Worm (Caenorhabditis elegans) whole organism, L1 larva: ENCODE measurements around the gene ced-2.

Experiments
- F16B12.6 ChIP-seq: fragments of 150-350 bp; optimal IDR thresholded peaks from 2 replicates; lab custom pipeline; 2014; ENCODE audit warnings: missing biosample characterization, missing genetic modification characterization
- Y116A8C.19 ChIP-seq: sonication (generic microtip); optimal IDR thresholded peaks from 2 replicates; lab custom pipeline; 2016; ENCODE audit warnings: missing compliant biosample characterization, missing genetic modification characterization, borderline replicate concordance
- aha-1 ChIP-seq: fragments of 150-350 bp; optimal IDR thresholded peaks from 2 replicates; lab custom pipeline; 2014; ENCODE audit warnings: missing biosample characterization, missing genetic modification characterization
- alr-1 ChIP-seq: fragments of 200-800 bp; sonication (Bioruptor generic); optimal IDR thresholded peaks from 2 replicates; lab custom pipeline; 2018; ENCODE audit warnings: borderline replicate concordance, mild to moderate bottlenecking, missing genetic modification characterization, missing compliant biosample characterization
- aly-2 ChIP-seq: fragments of 150-350 bp; optimal IDR thresholded peaks from 2 replicates; lab custom pipeline; 2014; ENCODE audit warnings: missing biosample characterization, missing genetic modification characterization
- ceh-8 ChIP-seq: fragments of 200-800 bp; sonication (Bioruptor generic); optimal IDR thresholded peaks from 2 replicates; lab custom pipeline; 2018; ENCODE audit warnings: mild to moderate bottlenecking, missing genetic modification characterization, moderate library complexity, missing compliant biosample characterization
- ceh-82 ChIP-seq, 3 experiments: fragments of 150-350 bp in 1 of 3; sonication (generic microtip) in 2 of 3; optimal IDR thresholded peaks; 2 replicates each; lab custom pipeline; 2014 to 2017; ENCODE audit warnings: missing biosample characterization in 3 of 3, missing genetic modification characterization in 3 of 3
- ceh-90 ChIP-seq: sonication (generic microtip); optimal IDR thresholded peaks from 2 replicates; lab custom pipeline; 2016; ENCODE audit warnings: missing genetic modification characterization, missing compliant biosample characterization
- dpl-1 ChIP-seq, 3 experiments: fragments of 150-350 bp in 2 of 3; sonication (generic microtip) in 1 of 3; optimal IDR thresholded peaks; 2 replicates each; lab custom pipeline; 2014 to 2017; ENCODE audit warnings: missing biosample characterization in 3 of 3, missing genetic modification characterization in 3 of 3, missing genetic modification reagents in 3 of 3
- dsc-1 ChIP-seq: sonication (generic microtip); optimal IDR thresholded peaks from 2 replicates; lab custom pipeline; 2016; ENCODE audit warnings: mild to moderate bottlenecking, missing genetic modification characterization, missing compliant biosample characterization
- efl-1 ChIP-seq, 4 experiments: fragments of 150-350 bp; optimal IDR thresholded peaks in 3 of 4; peaks in 1 of 4; 1 replicate in 1 of 4; 2 replicates in 3 of 4; lab custom pipeline; 2014; ENCODE audit warnings: missing biosample characterization in 2 of 4, missing genetic modification characterization in 2 of 4, missing genetic modification reagents in 2 of 4
- egl-27 ChIP-seq, 2 experiments: fragments of 150-350 bp in 1 of 2; sonication (generic microtip); optimal IDR thresholded peaks; 3 replicates each; lab custom pipeline; 2017 to 2018; ENCODE audit warnings: missing biosample characterization in 2 of 2, missing genetic modification characterization in 2 of 2, missing genetic modification reagents in 2 of 2
- elt-2 ChIP-seq: sonication (generic microtip); optimal IDR thresholded peaks from 2 replicates; lab custom pipeline; 2016; ENCODE audit warnings: missing genetic modification characterization, mild to moderate bottlenecking, inconsistent platforms, missing compliant biosample characterization, missing genetic modification reagents
- fkh-10 ChIP-seq: sonication (generic microtip); optimal IDR thresholded peaks from 2 replicates; lab custom pipeline; 2017; ENCODE audit warnings: missing biosample characterization, missing genetic modification reagents, missing genetic modification characterization
- fkh-4 ChIP-seq: sonication (generic microtip); optimal IDR thresholded peaks from 2 replicates; lab custom pipeline; 2016; ENCODE audit warnings: missing compliant biosample characterization, missing genetic modification characterization, borderline replicate concordance
- fos-1 ChIP-seq: fragments of 150-350 bp; optimal IDR thresholded peaks from 2 replicates; lab custom pipeline; 2014; ENCODE audit warnings: missing biosample characterization, missing genetic modification characterization
- grh-1 ChIP-seq: fragments of 200-800 bp; sonication (Bioruptor generic); IDR thresholded peaks from 2 replicates; pipeline ENCODE4 v1.3.6; 2022; ENCODE audit warnings: missing genetic modification reagents, missing genetic modification characterization, missing compliant biosample characterization
- hlh-4 ChIP-seq: sonication (generic microtip); optimal IDR thresholded peaks from 2 replicates; lab custom pipeline; 2016; ENCODE audit warnings: mild to moderate bottlenecking, missing genetic modification characterization, missing compliant biosample characterization
- hpl-2 ChIP-seq: fragments of 150-350 bp; optimal IDR thresholded peaks from 2 replicates; lab custom pipeline; 2014; ENCODE audit warnings: missing biosample characterization, missing genetic modification reagents, missing genetic modification characterization
- jun-1 ChIP-seq: fragments of 150-350 bp; optimal IDR thresholded peaks from 2 replicates; lab custom pipeline; 2014; ENCODE audit warnings: missing biosample characterization, missing genetic modification reagents, missing genetic modification characterization
- lin-15B ChIP-seq: fragments of 150-350 bp; sonication (generic microtip); optimal IDR thresholded peaks from 3 replicates; lab custom pipeline; 2014; ENCODE audit warnings: missing biosample characterization, missing genetic modification characterization
- lin-35 ChIP-seq, 2 experiments: fragments of 150-350 bp; optimal IDR thresholded peaks; 2 replicates each; lab custom pipeline; 2014; ENCODE audit warnings: missing biosample characterization in 2 of 2, missing genetic modification characterization in 2 of 2, missing genetic modification reagents in 2 of 2
- mdl-1 ChIP-seq, 2 experiments: fragments of 150-350 bp; optimal IDR thresholded peaks; 2 replicates each; lab custom pipeline; 2014 to 2017; ENCODE audit warnings: missing biosample characterization in 2 of 2, missing genetic modification characterization in 2 of 2, inconsistent platforms in 1 of 2
- nhr-19 ChIP-seq: fragments of 200-800 bp; sonication (Bioruptor generic); conservative IDR thresholded peaks from 2 replicates; pipeline ENCODE4 v1.3.6; 2022; ENCODE audit warnings: missing genetic modification characterization, missing compliant biosample characterization
- nhr-237 ChIP-seq: fragments of 150-350 bp; optimal IDR thresholded peaks from 2 replicates; lab custom pipeline; 2014; ENCODE audit warnings: missing biosample characterization, missing genetic modification characterization
- nhr-47 ChIP-seq: sonication (generic microtip); optimal IDR thresholded peaks from 2 replicates; lab custom pipeline; 2016; ENCODE audit warnings: mild to moderate bottlenecking, missing genetic modification characterization, moderate library complexity, missing compliant biosample characterization
- nhr-76 ChIP-seq: sonication (generic microtip); optimal IDR thresholded peaks from 2 replicates; lab custom pipeline; 2017; ENCODE audit warnings: missing biosample characterization, missing genetic modification characterization
- nhr-84 ChIP-seq: sonication (generic microtip); optimal IDR thresholded peaks from 2 replicates; lab custom pipeline; 2017; ENCODE audit warnings: missing biosample characterization, missing genetic modification characterization
- sox-4 ChIP-seq: sonication (generic microtip); optimal IDR thresholded peaks from 2 replicates; lab custom pipeline; 2016; ENCODE audit warnings: missing genetic modification characterization, missing compliant biosample characterization
- sptf-1 ChIP-seq: fragments of 150-350 bp; optimal IDR thresholded peaks from 2 replicates; lab custom pipeline; 2014; ENCODE audit warnings: missing biosample characterization, missing genetic modification characterization
- sup-37 ChIP-seq: fragments of 200-800 bp; sonication (Bioruptor generic); optimal IDR thresholded peaks from 2 replicates; lab custom pipeline; 2018; ENCODE audit warnings: mild to moderate bottlenecking, missing genetic modification characterization, missing compliant biosample characterization
- tlp-1 ChIP-seq: fragments of 150-350 bp; optimal IDR thresholded peaks from 2 replicates; lab custom pipeline; 2014; ENCODE audit warnings: missing biosample characterization, missing genetic modification characterization
- unc-130 ChIP-seq: fragments of 150-350 bp; optimal IDR thresholded peaks from 2 replicates; lab custom pipeline; 2017; ENCODE audit warnings: missing biosample characterization, missing genetic modification characterization, inconsistent platforms
- unc-62 ChIP-seq: fragments of 150-350 bp; optimal IDR thresholded peaks from 2 replicates; lab custom pipeline; 2014; ENCODE audit warnings: missing biosample characterization, missing genetic modification reagents, missing genetic modification characterization
- unc-86 ChIP-seq: sonication (generic microtip); optimal IDR thresholded peaks from 2 replicates; lab custom pipeline; 2016; ENCODE audit warnings: missing genetic modification characterization, missing compliant biosample characterization
- xbp-1 ChIP-seq: sonication (generic microtip); optimal IDR thresholded peaks from 2 replicates; lab custom pipeline; 2016; ENCODE audit warnings: missing genetic modification characterization, missing compliant biosample characterization
- zag-1 ChIP-seq: fragments of 150-350 bp; optimal IDR thresholded peaks from 2 replicates; lab custom pipeline; 2014; ENCODE audit warnings: missing biosample characterization, missing genetic modification characterization
- zip-4 ChIP-seq: fragments of 200-800 bp; sonication (Bioruptor generic); optimal IDR thresholded peaks from 2 replicates; lab custom pipeline; 2018; ENCODE audit warnings: mild to moderate bottlenecking, missing genetic modification characterization, moderate library complexity, missing compliant biosample characterization
- ztf-11 ChIP-seq, 2 experiments: sonication (generic microtip); optimal IDR thresholded peaks; 2 replicates each; lab custom pipeline; 2016 to 2017; ENCODE audit warnings: missing genetic modification characterization in 2 of 2, missing biosample characterization in 1 of 2, missing compliant biosample characterization in 1 of 2
- ztf-4 ChIP-seq: fragments of 150-350 bp; optimal IDR thresholded peaks from 2 replicates; lab custom pipeline; 2014; ENCODE audit warnings: missing biosample characterization, missing genetic modification characterization

ced-2 gene

DNA sequence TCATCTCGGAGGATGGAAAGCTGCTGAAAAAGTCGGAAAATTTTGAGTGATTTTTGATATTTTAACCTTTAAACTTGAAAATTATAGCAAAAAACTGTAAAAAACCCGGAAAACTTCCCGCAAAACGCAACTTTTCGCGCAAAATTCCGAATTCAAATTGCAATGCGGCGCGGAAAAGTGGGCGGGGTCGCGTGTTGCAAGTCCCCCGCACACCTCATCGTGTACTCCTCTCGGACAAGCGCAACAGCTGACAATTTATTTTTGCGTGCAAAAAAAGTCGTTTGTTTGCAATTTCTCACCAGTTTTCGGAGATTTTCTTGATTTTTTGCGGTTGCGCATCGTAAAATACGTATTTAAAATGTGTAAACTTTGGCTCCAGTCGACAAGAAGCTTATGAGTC is 1.3 kb upstream of the ced-2 start, which contains the start of gene npp-8 (continued):
- TF ChIP-seq mdl-1 (tag; optimal IDR thresholded peaks at IDR 0.05; lab: Kevin White, UChicago) (peak in 1 of 2 experiments; percentile 64), fos-1 (tag; lab: Kevin White, UChicago) (peak; percentile 69), fkh-10 (GFP tag; lab: Kevin White, UChicago) (peak; percentile 50), lin-15B (tag; lab: Kevin White, UChicago) (peak; percentile 80), ceh-90 (tag; lab: Kevin White, UChicago) (peak; percentile 72), F16B12.6 (peak; percentile 45), ceh-8 (GFP tag; lab: Kevin White, UChicago) (peak; percentile 86), nhr-47 (peak; percentile 94), grh-1 (GFP tag; lab: Robert Waterston, UW) (peak; percentile 81), zag-1 (tag; lab: Kevin White, UChicago) (no peak), ztf-11 (tag; optimal IDR thresholded peaks at IDR 0.05; lab: Kevin White, UChicago) (peak; percentile 32 to 80), nhr-237 (tag; lab: Kevin White, UChicago) (no peak), ceh-82 (tag; optimal IDR thresholded peaks at IDR 0.05; lab: Kevin White, UChicago) (peak; percentile 81 to 94 (median 83)), xbp-1 (peak; percentile 91), hlh-4 (tag; lab: Kevin White, UChicago) (no peak), nhr-19 (GFP tag; lab: Robert Waterston, UW) (peak; percentile 89), lin-35 (GFP tag; optimal IDR thresholded peaks at IDR 0.05; lab: Kevin White, UChicago) (peak; percentile 82 to 89), hpl-2 (GFP tag; lab: Kevin White, UChicago) (peak; percentile 50), unc-130 (tag; lab: Kevin White, UChicago) (peak; percentile 84), fkh-4 (peak; percentile 60), unc-86 (tag; lab: Kevin White, UChicago) (peak; percentile 84), nhr-84 (tag; lab: Kevin White, UChicago) (no peak), aly-2 (tag; lab: Kevin White, UChicago) (no peak), aha-1 (tag; lab: Kevin White, UChicago) (no peak), zip-4 (GFP tag; lab: Kevin White, UChicago) (no peak), dsc-1 (tag; lab: Kevin White, UChicago) (peak; percentile 92), jun-1 (tag; lab: Kevin White, UChicago) (peak; percentile 72), nhr-76 (tag; lab: Kevin White, UChicago) (peak; percentile 10), efl-1 (optimal IDR thresholded peaks at IDR 0.05; lab: Kevin White, UChicago) (peak; percentile 85 to 89), efl-1 (GFP tag; optimal IDR thresholded peaks at IDR 0.05 in 1 of 2; lab: Kevin White, UChicago) (peak; percentile 86 to 98), elt-2 (peak; percentile 65), sox-4 (peak; percentile 75)

DNA sequence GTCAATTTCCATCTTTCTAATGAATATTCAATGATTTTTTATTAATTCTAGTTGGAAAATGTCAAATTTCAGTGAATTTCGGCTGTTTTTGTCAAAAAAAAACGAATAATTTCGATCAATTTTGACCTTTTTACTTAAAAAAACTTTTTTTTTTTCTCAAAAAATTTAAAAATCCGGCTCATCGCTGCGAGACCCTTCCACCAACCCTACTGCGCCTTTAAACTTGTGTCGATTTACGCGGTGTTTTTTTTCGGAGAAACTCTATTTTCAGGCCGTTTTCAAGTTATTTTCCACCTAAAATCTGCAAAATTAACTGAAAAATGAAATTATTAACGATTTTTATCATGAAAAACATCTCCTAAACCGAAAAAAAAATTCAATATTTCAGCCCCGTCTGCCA is 3.7 kb downstream of the ced-2 start:
- no peak for TF ChIP-seq sptf-1 (tag; lab: Kevin White, UChicago)
- peak in 1 of 2 experiments; percentile 54 for TF ChIP-seq efl-1 (optimal IDR thresholded peaks at IDR 0.05; lab: Kevin White, UChicago)
- TF ChIP-seq efl-1 (GFP tag; optimal IDR thresholded peaks at IDR 0.05 in 1 of 2; lab: Kevin White, UChicago) = peak in 1 of 2 experiments; percentile 8
- TF ChIP-seq dpl-1 (GFP tag; optimal IDR thresholded peaks at IDR 0.05; lab: Kevin White, UChicago) = peak in 1 of 3 experiments; percentile 4
- TF ChIP-seq, all 84 proteins: peak for 2

DNA sequence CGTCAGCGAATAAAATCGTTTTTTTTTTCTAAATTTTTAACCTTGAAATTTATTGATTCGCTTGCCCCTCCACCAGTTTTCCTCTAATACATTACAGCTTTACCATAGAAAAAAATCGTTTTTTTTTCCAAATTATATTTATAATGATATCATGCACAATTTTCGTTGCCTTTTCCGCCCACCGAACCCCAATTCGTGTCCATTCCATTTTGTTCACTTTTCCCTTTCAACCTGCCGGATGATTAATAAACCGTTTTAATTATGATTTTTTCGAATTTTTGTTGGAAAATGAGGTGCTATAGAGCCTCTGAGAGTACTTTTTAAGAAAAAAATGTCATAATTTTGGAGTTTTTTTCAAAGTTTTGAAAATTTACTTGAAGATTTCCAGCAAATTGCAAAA is 4.2 kb downstream of the ced-2 start, which contains the start of gene set-23:
TSS of gene set-23 (plus strand) at position 301 of the 400 bp plus-strand sequence.
- TF ChIP-seq dpl-1 (GFP tag; optimal IDR thresholded peaks at IDR 0.05; lab: Kevin White, UChicago) (no peak), mdl-1 (tag; optimal IDR thresholded peaks at IDR 0.05; lab: Kevin White, UChicago) (no peak), ztf-4 (tag; lab: Kevin White, UChicago) (no peak), sox-4 (no peak), alr-1 (tag; lab: Kevin White, UChicago) (no peak), egl-27 (tag; optimal IDR thresholded peaks at IDR 0.05; lab: Kevin White, UChicago) (no peak), efl-1 (optimal IDR thresholded peaks at IDR 0.05; lab: Kevin White, UChicago) (no peak), efl-1 (GFP tag; optimal IDR thresholded peaks at IDR 0.05 in 1 of 2; lab: Kevin White, UChicago) (no peak), ceh-8 (GFP tag; lab: Kevin White, UChicago) (no peak), fkh-4 (no peak), elt-2 (no peak), unc-62 (GFP tag; lab: Kevin White, UChicago) (no peak), nhr-237 (tag; lab: Kevin White, UChicago) (no peak), tlp-1 (tag; lab: Kevin White, UChicago) (no peak), sup-37 (GFP tag; lab: Kevin White, UChicago) (no peak), Y116A8C.19 (no peak), grh-1 (GFP tag; lab: Robert Waterston, UW) (no peak), lin-35 (GFP tag; optimal IDR thresholded peaks at IDR 0.05; lab: Kevin White, UChicago) (no peak)
- TF ChIP-seq, all 84 proteins: peak for 0
